Worm (Caenorhabditis elegans): ENCODE results near the gene C01C10.2.

ce11 chrX:7452606-7453005 is 14.7 kb upstream of the C01C10.2 start:
- TF ChIP-seq unc-62 (GFP tag; optimal IDR thresholded peaks at IDR 0.05) (no peak), nhr-10 (tag; optimal IDR thresholded peaks at IDR 0.05) (no peak), fos-1 (tag; optimal IDR thresholded peaks at IDR 0.05) (no peak), nhr-237 (tag; optimal IDR thresholded peaks at IDR 0.05) (no peak), ztf-11 (tag; optimal IDR thresholded peaks at IDR 0.05) (no peak), mab-5 (tag; optimal IDR thresholded peaks at IDR 0.05) (no peak), snpc-4 (tag; optimal IDR thresholded peaks at IDR 0.05) (no peak), zag-1 (tag; optimal IDR thresholded peaks at IDR 0.05) (no peak), crh-2 (tag; optimal IDR thresholded peaks at IDR 0.05) (no peak), mbf-1 (tag; optimal IDR thresholded peaks at IDR 0.05) (no peak), lin-39 (tag; optimal IDR thresholded peaks at IDR 0.05) (no peak), egl-27 (tag; optimal IDR thresholded peaks at IDR 0.05) (no peak), nhr-21 (tag; optimal IDR thresholded peaks at IDR 0.05) (no peak), elt-3 (tag; optimal IDR thresholded peaks at IDR 0.05) (no peak)
